Worm (Caenorhabditis elegans) whole organism, L4/young adult: ENCODE results near the gene K10C9.4.

Experiments
- W03F9.2 ChIP-seq: fragments of 150-350 bp; optimal IDR thresholded peaks from 2 replicates; lab custom pipeline; 2014; ENCODE audit warnings: missing biosample characterization, missing genetic modification characterization
- dao-5 ChIP-seq: sonication (generic microtip); optimal IDR thresholded peaks from 2 replicates; lab custom pipeline; 2016; ENCODE audit warnings: missing genotype, missing genetic modification characterization, moderate library complexity, missing compliant biosample characterization
- him-1 ChIP-seq: sonication (generic microtip); optimal IDR thresholded peaks from 2 replicates; lab custom pipeline; 2016; ENCODE audit warnings: missing genotype, missing genetic modification reagents, missing genetic modification characterization, missing compliant biosample characterization

K10C9.4 gene

DNA sequence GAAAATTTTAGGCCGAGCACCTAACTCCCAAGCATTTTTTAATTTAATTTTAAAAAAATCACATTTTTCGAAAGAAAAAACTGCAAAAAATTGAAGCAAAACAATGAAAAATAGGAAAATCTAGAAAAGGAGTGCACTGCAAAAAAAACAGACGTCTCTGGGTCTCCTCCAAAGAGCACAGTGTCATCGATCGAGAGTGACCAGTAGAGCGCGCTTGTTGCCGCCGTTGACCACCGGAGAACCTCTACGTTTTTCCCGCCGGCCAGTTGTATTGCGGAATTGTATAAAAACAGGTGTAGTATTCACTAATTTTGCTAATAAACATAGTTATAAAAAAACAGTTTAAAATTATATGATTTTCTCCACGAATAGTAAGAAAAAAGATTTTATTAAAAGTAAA is 3.5 kb downstream of the K10C9.4 start:
- TF ChIP-seq dao-5 = no peak
- no peak for TF ChIP-seq W03F9.2
- TF ChIP-seq him-1 (tag; lab: Kevin White, UChicago) = no peak

DNA sequence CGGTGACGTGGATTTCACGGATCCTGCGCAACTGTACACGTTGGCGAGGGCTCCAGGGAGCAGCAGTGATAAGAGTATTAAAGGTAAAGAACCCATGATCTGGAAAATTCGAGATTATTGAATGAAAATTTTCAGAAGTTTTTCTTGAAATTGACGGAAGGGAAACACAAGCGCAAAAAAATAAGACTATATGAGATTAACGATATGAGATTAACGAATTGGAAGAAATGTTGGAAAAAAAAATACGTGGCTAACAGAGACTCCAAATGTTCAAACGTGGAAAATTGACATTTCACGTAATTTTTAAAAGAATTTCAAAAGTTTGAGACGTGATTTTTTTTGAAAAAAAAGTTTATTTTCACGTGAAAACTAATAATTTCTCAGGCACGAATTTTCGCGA is 4.3 kb downstream of the K10C9.4 start, which contains the start of gene nra-4:
TSS of gene nra-4 (minus strand) at position 101 of the 400 bp plus-strand sequence.
- TF ChIP-seq him-1 (tag; lab: Kevin White, UChicago) = no peak
- no peak for TF ChIP-seq dao-5
- no peak for TF ChIP-seq W03F9.2

DNA sequence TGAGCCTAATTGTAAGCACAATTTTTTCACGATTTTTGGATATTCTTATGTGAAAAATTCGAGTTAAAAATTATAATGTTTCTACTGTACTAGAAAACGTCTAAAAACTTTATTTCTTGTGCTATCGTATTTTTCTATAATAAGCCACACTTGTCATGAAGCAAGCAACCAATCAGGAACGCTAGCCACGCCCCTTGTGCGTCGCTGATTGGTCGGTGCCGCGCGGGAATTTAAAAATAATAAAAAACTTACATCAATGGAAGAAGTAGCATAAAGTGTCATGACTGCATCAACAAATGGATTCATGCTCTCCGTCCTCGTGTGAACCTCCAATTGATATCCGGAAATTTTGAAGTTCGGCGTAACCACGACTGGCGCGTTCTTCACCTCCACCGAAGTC is 5.6 kb downstream of the K10C9.4 start:
- TF ChIP-seq dao-5 = no peak
- TF ChIP-seq him-1 (tag; lab: Kevin White, UChicago) = no peak
- TF ChIP-seq W03F9.2 = no peak

DNA sequence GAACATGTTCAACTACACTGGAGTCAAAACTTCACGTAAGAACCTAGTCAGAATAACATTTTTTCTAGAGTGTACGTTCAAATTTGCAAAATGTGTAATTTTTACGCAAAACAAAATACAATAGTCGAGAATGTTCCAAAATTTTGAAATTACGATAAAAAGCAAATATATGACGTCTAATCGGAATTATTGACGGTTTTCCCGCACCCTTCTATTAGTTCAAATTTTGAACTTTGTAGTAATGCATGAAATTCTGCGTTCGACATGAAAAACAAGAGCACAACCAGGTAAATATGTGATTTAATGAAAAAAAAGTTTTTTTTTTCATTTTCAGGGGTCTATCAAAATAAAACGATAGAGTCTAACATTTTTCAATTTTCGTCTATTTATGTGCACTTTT is 14.7 kb downstream of the K10C9.4 start:
- TF ChIP-seq dao-5 (no peak), him-1 (tag; lab: Kevin White, UChicago) (no peak), W03F9.2 (no peak)

DNA sequence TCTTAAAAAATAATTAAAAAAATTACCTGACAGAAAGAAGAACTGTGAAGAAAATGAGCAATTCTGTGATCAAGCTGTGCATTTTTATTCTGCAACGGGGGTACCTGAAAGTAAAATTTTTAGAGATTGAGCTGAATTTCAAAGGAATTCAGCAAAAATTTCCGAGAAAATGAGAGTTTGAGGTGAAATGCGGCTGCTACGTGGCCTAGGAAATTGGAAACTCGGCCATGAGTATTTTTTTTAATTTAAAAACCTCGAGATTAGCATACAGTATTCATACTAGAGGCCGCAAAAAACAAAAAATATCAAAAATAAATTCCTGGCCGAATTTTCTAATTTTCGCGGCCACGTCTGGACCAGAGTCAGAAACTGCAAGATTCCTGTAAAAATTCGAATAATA is 19.5 kb downstream of the K10C9.4 start, which contains the start of gene flp-34:
TSS of gene flp-34 (minus strand) at position 101 of the 400 bp plus-strand sequence.
- TF ChIP-seq W03F9.2 (no peak), dao-5 (no peak), him-1 (tag; lab: Kevin White, UChicago) (no peak)

DNA sequence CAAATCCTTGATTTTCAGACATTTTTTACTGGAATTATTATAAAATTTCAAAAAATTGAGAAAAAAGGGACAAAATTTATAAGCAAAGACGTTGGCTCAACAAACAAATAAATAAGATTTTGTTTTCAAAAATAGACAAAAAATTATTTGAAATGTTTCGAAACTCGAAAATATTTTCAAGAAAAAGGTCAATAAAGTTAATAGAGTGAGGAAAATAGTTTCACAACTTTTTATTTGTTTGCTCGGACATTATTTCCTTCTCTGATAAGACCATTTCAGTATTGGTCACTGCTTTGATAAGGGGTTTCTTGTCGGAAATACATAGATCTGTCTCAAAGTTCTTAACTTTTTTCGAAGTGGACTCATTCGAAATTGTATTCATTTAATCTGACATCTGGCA is 25.8 kb downstream of the K10C9.4 start, which contains the start of gene R09A1.3:
TSS of gene R09A1.3 (minus strand) at position 31 of the 400 bp plus-strand sequence.
- TF ChIP-seq him-1 (tag; lab: Kevin White, UChicago) (no peak), W03F9.2 (no peak), dao-5 (no peak)

DNA sequence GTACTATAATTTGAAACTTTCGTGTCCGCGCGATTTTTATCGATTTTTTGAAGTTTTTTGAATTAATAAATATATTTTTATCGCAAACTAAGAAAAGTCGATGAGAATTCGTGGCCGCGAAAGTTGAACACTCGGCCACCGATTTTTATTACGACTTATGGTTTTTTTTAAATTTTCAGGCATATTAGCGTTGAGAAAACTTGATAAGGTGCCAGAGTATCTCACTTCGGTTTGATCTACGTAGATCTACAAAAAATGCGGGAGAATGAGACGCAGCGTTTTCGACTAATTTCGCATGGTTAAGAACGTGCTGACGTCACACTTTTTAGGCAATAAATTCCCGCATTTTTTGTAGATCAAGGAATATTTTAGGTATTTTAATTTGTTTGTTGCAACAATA is 29.4 kb downstream of the K10C9.4 start, which contains the start of gene pei-2:
TSS of gene pei-2 (minus strand) at position 101 of the 400 bp plus-strand sequence.
- TF ChIP-seq dao-5 = no peak
- no peak for TF ChIP-seq him-1 (tag; lab: Kevin White, UChicago)
- TF ChIP-seq W03F9.2 = no peak

DNA sequence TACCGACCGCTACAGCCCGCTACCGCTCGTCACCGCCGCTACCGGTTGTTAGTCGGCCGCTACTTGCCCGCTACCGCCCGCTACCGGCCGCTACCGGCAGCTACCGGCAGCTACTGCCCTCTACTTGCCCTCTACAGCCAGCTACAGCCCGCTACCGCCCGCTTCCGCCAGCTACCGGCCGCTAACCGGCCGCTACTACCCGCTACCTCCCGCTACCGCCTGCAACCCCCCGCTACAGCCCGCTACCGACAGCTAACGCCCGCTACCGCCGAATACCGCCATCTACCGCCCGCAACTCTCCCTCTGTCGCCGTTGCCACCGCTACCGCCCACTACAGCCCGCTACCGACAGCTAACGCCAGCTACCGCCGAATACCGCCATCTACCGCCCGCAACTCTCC is 31.4 kb downstream of the K10C9.4 start:
- TF ChIP-seq W03F9.2 = no peak
- TF ChIP-seq dao-5 = no peak
- no peak for TF ChIP-seq him-1 (tag; lab: Kevin White, UChicago)

DNA sequence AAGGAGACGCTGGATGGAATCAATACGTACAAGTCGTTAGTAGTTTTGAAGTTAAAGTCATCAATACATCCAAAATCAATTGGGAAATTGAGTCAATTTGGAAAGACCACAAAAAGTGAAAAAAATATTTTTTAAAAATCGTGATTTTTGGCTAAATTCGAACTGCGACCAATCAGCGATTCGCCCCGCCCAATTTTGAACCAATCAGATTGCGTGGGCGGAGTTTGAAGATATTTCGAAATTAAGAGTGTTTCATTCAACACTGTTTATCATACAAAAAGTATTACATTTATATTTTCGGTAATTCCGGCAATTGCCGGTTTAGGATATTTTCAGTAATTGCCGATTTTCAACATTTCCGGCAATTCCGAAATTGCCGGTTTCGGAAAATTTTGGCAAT is 35.6 kb downstream of the K10C9.4 start:
- TF ChIP-seq him-1 (tag; lab: Kevin White, UChicago) (no peak), W03F9.2 (no peak)

DNA sequence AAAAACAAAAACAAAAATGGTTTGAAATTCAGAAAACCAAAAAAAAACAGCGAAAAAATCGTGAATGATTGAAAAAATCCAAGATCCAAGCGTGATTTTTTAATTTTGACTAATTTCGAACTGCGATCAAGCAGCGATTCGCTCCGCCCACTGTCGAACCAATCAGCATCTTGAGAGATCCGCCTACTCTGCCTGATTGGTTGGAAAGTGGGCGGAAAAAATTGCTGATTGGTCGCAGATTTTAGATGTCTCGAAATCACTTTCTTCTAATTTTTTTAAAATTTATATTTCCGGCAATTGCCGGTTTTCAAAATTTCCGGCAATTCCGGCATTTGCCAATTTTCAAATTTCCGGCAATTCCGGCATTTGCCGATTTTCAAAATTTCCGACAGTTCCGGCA is 37.6 kb downstream of the K10C9.4 start:
- TF ChIP-seq W03F9.2 = no peak
- TF ChIP-seq dao-5 = no peak
- TF ChIP-seq him-1 (tag; lab: Kevin White, UChicago) = no peak

DNA sequence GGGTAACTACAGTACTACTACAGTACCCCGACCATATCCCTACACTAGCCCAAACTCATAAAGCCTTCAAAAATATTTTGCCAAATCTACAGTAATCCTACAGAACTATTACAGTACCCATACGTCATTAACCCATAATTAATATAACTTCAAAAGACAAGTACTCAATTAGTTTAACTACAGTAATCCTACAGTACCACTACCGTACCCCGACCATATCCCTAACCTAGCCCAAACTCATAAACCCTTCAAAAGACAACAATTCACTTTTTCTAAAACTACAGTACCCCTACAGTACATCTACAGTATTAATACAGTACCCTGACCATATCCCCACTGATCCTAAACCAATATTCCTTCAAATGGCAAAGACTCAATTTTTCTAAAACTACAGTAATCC is 39.2 kb downstream of the K10C9.4 start:
- TF ChIP-seq W03F9.2 (no peak), him-1 (tag; lab: Kevin White, UChicago) (no peak), dao-5 (no peak)

DNA sequence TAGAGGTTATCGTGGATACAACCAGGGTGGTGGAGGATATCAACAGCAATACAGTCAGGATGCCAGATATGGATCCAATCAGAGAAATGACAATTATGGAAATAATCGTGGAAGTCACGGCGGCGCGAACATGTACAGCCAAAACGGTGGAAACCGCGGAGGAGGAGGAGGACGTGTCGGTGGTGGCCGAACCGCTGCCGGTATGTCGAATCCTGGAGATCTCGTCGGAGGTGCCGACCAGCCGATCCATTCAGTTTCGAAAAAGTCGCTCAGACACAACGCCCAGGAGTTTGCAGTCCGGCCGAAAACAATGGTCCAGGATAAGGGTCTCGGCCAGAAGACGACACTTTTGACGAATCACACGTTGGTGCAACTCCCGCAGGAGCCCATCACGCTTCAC is 43.8 kb downstream of the K10C9.4 start:
- TF ChIP-seq dao-5 (no peak), him-1 (tag; lab: Kevin White, UChicago) (no peak), W03F9.2 (no peak)

DNA sequence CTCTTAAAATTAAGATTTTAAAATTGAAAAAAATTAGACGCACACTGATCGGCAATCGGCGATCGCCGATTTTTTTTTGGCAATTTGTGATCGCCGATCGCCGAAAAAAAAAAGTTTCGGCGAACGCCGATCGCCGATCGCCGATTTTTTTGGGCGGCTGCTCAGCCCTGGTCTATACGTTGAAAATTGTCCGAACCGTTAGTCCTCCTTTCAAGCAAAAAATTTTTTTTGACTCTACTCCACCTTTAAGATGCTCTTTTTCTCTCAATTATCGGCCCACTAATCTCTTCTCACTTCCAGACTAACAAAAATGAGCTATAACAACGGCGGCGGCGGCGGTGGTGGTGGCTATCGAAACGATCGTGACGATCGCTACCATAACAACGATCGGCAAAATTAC is 44.3 kb downstream of the K10C9.4 start, which contains the start of gene ergo-1:
TSS of gene ergo-1 (plus strand) at position 301 of the 400 bp plus-strand sequence.
- TF ChIP-seq him-1 (tag; lab: Kevin White, UChicago) (no peak), dao-5 (no peak), W03F9.2 (no peak)

DNA sequence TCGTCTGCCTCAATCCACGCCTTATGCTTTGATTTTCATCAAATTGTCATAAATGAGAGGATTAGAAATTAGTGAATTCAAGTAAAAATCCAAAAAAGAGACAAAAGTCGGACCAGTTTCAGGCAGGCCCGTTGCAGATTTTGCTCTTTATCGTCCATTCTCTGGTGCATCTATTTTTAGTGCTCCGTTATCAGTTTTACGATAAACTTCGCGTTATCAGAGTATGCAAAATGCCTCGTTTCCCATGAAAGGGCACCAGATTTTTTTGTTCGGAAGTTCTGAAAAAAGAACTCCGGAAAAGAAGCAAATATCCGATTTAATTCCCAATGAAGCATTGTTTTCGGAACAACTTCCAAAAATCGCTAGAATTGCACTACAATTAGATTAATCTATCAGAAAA is 46.9 kb downstream of the K10C9.4 start:
- TF ChIP-seq W03F9.2 (no peak), him-1 (tag; lab: Kevin White, UChicago) (no peak), dao-5 (no peak)

DNA sequence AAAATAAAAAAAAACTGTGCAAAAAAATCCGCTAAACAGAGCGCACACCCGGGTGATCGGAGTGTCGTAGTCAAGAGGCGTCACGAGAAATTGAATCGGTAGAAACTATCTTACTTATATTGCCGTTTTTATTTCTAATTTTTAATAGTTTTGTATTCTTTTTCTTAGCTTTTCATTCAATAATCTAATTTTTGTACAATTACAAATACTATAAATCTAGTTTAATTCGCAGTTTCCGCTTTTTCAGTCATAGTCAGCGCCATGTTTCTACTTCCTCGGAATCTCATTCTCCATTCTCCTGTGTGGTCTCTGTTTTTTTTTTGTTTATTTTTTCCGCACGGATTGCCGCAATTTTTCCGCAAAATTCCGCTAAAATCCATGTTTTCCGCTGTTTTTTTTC is 49.0 kb downstream of the K10C9.4 start:
- TF ChIP-seq him-1 (tag; lab: Kevin White, UChicago) = peak; percentile 11
- TF ChIP-seq W03F9.2 = no peak

DNA sequence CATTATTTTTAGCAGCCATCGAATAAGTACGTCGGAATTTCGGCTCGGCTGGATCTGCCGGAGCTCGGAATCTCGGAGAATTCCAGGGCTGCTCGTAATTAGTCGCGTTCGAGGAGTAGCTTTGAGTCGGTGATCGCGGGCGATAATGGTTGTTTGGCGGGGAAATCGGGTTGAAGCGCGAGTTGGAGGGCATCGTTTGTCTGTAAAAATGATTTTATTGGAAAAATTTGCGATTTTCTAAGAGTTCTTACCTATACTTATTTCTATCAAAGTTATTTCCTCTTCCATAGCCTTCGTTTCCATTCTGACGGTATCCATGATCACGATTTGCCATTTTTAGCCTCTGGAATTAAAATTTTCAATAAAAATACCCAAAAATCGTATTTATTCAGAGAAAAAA is 49.4 kb downstream of the K10C9.4 start, which contains the start of gene Y50D4C.5:
TSS of gene Y50D4C.5 (minus strand) at position 345 of the 400 bp plus-strand sequence.
- TF ChIP-seq dao-5 = no peak
- no peak for TF ChIP-seq W03F9.2
- no peak for TF ChIP-seq him-1 (tag; lab: Kevin White, UChicago)
